Worm (Caenorhabditis elegans) whole organism, early embryonic: ENCODE data around the gene lmp-2.

Experiments used
- ama-1 ChIP-seq: fragments of 150-350 bp; optimal IDR thresholded peaks from 2 replicates; lab custom pipeline; 2014
- flt-1 ChIP-seq: fragments of 200-800 bp; sonication (Bioruptor generic); IDR thresholded peaks from 2 replicates; pipeline ENCODE4 v1.3.6; 2022; ENCODE audit warnings: missing genetic modification characterization, missing compliant biosample characterization

DNA sequence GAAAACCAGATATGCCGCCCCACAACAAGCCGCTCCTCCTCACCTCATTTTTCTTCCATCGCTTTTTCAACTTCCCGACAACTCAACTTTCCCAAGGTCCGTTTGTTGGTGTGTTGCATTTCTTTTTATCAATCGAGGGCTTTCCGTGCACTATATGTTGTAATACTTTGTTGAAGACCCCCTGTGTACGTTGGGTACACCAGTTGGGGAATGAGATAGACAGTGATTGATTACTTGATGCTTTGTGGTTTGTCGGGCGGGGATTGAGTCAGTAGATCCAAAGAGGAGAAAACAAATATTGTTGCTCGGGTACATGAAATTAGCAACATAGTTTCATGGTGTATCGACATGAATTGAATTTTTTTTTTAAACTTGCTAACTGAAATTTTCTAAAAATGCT, 16.5 kb upstream of the lmp-2 start:
- TF ChIP-seq ama-1 (no peak), flt-1 (GFP tag; lab: Robert Waterston, UW) (no peak)
